Fruit fly (Drosophila melanogaster): ENCODE measurements around the gene Sap47.
"Not testable (repeated sequence)": the region's sequence is repeated elsewhere in the genome, so short reads cannot be mapped to it uniquely, and the experiment has no call there.

Sap47 gene

DNA sequence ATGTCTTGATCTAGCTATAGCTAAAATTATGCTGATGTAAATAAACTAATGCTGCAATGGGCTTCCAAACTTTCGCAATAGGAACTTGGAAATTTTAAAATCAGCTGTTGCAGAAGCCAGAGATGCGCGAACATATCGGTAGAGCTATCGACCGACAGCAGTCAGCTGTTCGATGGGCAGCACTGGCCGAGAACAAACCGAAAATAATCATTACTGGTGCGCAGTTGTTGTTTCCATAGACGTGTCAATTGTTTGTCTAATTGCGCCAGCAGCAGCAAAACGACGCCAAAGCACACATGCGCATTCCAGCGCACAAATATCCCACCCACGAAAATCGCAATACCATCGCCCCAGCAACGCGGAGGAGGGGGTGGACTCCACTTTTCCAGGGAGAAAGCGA, at the start of gene Sap47:
Gene Sap47, plus strand, starts transcription at position 149 of the 400 bp plus-strand sequence.
- TF ChIP-seq usp (GFP tag; optimal IDR thresholded peaks at IDR 0.05): no peak
- no peak for TF ChIP-seq Dll (optimal IDR thresholded peaks at IDR 0.05)
- no peak for TF ChIP-seq EcR (GFP tag; optimal IDR thresholded peaks at IDR 0.05)
- TF ChIP-seq CG8478 (optimal IDR thresholded peaks at IDR 0.05): no peak
- TF ChIP-seq psq (optimal IDR thresholded peaks at IDR 0.05): no peak
- no peak for TF ChIP-seq pan (optimal IDR thresholded peaks at IDR 0.05)

DNA sequence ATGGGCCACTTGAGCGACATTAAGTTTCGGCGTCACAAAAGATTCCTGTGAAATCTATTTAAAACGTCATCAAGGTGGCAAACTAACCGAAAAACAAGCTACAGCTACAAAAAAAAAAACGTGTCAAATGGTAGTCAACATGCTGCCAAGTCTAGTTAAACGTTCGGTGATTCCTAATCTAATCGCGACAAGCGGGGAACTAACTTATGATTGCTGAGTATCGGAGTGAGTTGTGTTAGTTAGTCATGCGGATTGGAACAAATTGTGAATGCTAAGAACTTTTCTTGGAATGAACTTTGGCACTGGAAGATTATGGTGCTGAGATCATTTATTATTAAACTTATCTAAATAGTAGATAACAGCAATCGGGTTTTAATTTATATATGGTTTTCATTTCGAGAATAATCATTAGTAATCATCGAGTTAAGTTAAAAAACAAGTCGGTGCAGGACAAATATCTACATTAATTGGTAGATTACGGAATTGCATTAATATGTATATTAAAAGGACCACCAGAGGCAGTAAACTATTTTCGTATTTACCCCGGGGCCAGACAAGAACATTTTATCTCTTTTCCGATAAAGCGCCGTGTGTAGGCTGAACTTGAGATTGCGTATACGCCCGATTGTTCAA, 43.6 kb upstream of the Sap47 start:
- no peak for TF ChIP-seq CG8478 (optimal IDR thresholded peaks at IDR 0.05)
- no peak for TF ChIP-seq pan (optimal IDR thresholded peaks at IDR 0.05)
- TF ChIP-seq EcR (GFP tag; optimal IDR thresholded peaks at IDR 0.05): no peak
- TF ChIP-seq Dll (optimal IDR thresholded peaks at IDR 0.05): no peak
- no peak for TF ChIP-seq usp (GFP tag; optimal IDR thresholded peaks at IDR 0.05)
- no peak for TF ChIP-seq psq (optimal IDR thresholded peaks at IDR 0.05)

DNA sequence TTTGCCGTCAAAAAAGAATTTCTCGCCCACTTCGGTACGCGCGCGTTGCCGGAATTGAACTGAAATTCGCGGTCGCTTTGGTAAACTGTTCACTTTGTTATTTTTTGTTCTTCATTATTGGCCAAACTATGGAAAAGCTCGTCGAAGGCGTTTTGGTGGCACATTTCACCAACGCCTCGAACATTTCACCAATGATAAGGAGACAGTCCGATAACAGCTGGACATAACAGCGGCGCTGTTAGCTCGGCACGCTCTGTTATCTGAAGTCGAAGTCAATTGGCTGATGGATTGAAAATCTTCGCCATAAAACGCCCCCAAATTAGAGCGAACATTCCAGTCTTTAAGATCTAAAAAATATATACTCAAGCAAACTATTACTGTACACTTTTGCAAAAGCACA, 38.9 kb upstream of the Sap47 start, which contains the start of gene CG14877:
Gene CG14877, minus strand, starts transcription at position 101 of the 400 bp plus-strand sequence.
- TF ChIP-seq usp (GFP tag; optimal IDR thresholded peaks at IDR 0.05) (no peak), EcR (GFP tag; optimal IDR thresholded peaks at IDR 0.05) (no peak), pan (optimal IDR thresholded peaks at IDR 0.05) (no peak), CG8478 (optimal IDR thresholded peaks at IDR 0.05) (no peak), Dll (optimal IDR thresholded peaks at IDR 0.05) (no peak), psq (optimal IDR thresholded peaks at IDR 0.05) (no peak)

DNA sequence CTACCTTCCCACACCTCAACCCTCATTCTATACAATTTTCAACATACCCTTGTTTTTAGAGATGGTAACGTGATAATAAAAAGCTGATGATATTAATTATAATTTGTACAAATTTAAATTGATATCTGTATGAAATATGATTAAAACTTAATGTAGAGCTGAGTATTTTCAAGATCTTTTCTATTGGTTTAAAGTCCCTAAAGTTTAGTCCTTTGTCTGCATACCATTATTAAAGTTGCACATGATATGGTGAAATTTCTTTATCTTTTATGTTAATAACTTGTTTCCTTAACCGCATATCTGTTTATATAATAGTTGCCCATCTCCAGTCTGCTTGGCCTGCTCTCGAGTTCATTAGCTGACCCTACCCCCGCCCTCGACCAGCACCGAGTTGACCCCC, 36.6 kb upstream of the Sap47 start:
- TF ChIP-seq CG8478 (optimal IDR thresholded peaks at IDR 0.05) (no peak), Dll (optimal IDR thresholded peaks at IDR 0.05) (no peak), pan (optimal IDR thresholded peaks at IDR 0.05) (no peak), usp (GFP tag; optimal IDR thresholded peaks at IDR 0.05) (no peak), psq (optimal IDR thresholded peaks at IDR 0.05) (no peak), EcR (GFP tag; optimal IDR thresholded peaks at IDR 0.05) (no peak)

DNA sequence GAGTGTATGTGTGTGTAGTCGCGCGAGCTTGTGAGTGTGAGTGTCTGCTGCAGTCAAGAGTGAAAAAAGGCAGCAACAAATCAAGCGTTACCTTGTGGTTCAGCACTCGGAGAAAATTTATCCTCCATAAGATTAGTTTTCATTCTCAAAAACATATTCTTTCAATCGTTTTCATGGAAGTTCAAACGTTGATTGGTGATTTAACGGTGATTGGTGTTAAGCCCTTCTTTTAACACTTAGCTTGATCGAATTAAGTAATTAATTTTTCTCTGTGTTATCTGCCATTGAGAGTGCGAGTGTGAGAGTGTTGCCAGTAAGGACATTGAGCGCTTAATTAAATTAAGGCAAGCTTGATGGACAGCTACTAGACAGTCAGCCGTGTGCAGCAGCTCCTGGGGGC, 35.2 kb upstream of the Sap47 start:
- TF ChIP-seq pan (optimal IDR thresholded peaks at IDR 0.05) (no peak), EcR (GFP tag; optimal IDR thresholded peaks at IDR 0.05) (no peak), CG8478 (optimal IDR thresholded peaks at IDR 0.05) (no peak), usp (GFP tag; optimal IDR thresholded peaks at IDR 0.05) (no peak), Dll (optimal IDR thresholded peaks at IDR 0.05) (no peak), psq (optimal IDR thresholded peaks at IDR 0.05) (no peak)

DNA sequence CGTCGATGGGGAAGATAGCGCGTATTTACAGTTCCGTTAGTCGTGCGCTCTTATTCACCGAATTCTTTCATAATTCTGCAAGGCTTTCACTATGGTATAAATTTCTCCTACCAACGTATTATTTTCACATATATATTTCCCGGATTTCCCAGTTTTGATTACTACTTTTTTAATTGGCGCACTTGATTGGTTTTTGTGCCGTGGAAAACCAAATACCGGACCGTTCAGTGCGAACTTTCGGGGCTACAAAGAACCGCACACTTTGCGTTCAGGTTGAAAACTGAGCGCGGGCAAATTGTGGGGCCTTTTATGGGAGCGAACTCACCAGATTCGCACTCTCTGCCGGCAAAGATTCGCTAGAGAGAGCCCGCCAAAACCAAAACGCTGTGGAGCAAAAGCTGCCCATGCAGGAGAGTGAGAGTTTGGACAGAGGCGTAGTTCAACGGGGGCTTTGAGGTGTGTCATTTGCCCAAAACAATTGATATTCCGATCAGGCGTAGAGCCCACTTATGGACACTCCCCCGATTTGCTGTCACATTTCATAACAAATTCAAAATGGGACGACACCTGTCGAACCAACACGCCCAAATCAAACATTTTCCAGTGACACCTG, 33.7 kb upstream of the Sap47 start:
- TF ChIP-seq Dll (optimal IDR thresholded peaks at IDR 0.05): peak; percentile 96

DNA sequence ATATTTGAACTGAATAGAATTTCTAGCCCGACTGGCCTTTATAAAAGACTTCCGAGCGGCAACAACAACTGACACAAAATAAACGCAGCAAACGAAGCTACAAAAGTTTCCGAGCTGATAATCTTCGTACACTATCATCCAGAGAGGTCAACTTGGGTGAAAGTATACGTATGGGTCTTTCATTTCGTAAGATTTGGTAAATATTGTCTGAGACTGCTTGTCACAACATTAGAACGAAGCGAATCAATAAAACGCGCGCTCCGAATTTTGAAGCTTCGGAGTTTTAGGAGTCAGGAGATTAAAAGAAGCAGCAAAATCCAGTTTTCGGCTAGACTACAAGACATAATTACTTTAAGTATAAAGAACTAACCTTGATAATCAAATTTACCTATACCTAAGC, 30.4 kb upstream of the Sap47 start, which contains the start of gene glob1:
Gene glob1, minus strand, starts transcription at position 101 of the 400 bp plus-strand sequence.
- TF ChIP-seq EcR (GFP tag; optimal IDR thresholded peaks at IDR 0.05); usp (GFP tag; optimal IDR thresholded peaks at IDR 0.05); Dll (optimal IDR thresholded peaks at IDR 0.05): not testable (repeated sequence)

DNA sequence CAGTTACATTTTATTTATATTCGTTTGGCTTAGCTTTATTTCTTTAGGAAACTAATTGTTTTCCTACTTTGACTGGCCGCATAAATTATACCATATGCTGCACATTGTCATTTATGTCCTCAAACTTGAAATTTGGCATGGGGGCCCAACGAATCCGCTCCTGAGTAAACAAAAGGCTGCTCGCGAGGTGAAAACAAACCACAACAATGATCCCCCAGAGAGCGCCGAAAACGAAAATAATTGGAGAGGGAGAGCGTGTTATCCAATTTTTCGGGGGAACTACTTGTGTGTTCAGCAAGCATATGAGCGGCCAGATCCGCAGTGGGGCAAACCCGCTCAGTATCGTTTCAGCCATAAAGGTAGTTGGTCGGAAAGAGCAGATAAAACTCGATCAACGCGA, 26.8 kb upstream of the Sap47 start, which contains the start of gene EndoU:
Gene EndoU, plus strand, starts transcription at position 301 of the 400 bp plus-strand sequence.
- TF ChIP-seq usp (GFP tag; optimal IDR thresholded peaks at IDR 0.05); pan (optimal IDR thresholded peaks at IDR 0.05); psq (optimal IDR thresholded peaks at IDR 0.05): not testable (repeated sequence)

DNA sequence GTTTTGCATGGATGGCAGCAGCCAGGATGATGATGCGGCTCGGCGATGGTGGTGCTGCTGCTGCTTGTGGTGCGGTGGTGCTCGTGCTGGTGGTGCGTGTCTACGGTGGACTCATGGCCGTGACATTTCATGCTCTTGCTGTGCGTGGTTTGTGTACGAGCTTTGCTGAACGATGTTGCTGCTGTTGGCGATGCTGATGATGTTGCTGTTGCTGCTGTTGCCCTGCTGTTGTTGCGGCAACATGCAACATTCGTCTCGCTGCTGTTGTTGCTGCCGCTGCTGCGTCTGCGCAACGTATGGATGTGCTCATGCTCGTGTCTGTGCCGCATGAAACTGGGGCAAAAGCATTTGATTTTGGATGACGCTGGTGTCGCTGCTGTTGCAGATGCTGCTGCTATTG, 21.7 kb upstream of the Sap47 start:
- TF ChIP-seq usp (GFP tag; optimal IDR thresholded peaks at IDR 0.05) (no peak), Dll (optimal IDR thresholded peaks at IDR 0.05) (no peak), EcR (GFP tag; optimal IDR thresholded peaks at IDR 0.05) (no peak), pan (optimal IDR thresholded peaks at IDR 0.05) (no peak), psq (optimal IDR thresholded peaks at IDR 0.05) (no peak), CG8478 (optimal IDR thresholded peaks at IDR 0.05) (no peak)

DNA sequence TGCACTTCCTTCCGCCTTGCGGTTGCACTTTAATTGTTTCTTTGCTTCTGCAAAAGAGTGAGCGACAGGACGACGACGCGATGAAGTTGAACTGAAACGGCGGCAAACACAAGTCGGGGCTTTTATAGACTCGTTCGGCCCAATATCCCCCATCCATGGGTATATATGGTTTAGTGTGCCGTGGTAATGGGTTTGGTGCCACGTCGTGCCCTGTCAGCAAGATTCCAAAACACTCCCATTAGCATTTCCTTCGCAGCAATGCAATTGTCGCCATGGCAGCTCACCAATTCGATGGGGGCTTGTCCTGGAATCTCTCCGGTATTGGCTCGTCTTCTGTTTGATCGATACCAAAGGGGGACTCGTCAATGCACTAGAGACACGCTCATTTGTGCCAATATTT, 17.0 kb upstream of the Sap47 start, which contains the start of gene CG45105:
Gene CG45105, minus strand, starts transcription at position 101 of the 400 bp plus-strand sequence.
- TF ChIP-seq EcR (GFP tag; optimal IDR thresholded peaks at IDR 0.05) (no peak), usp (GFP tag; optimal IDR thresholded peaks at IDR 0.05) (no peak), Dll (optimal IDR thresholded peaks at IDR 0.05) (no peak), pan (optimal IDR thresholded peaks at IDR 0.05) (no peak), psq (optimal IDR thresholded peaks at IDR 0.05) (no peak), CG8478 (optimal IDR thresholded peaks at IDR 0.05) (no peak)

DNA sequence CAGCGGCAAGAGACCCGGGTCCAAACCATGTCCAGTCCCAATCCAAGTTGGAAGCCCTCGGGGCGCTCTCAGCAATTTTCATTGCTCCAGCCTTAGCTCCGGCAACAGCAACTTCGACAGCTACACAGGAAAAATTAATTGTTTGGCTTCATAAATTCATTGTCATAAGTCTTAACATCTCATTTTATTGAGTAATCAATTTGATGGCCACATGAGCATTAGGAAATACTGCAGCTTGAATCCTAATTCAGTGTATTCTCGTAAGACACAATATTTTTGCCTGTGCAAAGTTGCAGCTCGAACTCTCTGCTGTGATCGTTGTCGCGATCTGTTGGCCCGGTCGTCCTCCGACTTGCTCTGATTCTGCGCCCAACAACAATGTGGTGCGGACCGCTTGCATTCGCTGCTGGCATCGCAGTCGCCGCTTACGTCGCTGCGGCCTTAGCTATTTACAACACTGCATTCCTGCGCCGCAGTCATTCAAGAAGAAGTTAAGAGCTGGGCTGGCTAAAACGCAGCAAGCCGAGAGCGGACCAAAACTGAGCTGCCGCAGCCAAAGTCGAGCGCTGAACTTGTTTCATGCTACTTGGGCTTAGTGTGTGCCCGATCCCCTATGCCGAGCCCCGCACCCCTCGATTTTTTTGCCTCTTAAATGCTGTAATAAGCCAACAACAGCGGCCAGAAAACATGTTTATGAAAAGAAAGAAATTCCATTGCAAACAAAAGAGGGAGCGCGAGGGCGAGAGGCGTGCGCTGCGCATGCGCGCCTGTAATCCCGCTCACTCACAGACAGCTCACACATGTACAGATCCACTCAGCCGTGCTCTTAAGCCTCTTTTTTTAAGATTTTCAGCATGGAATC, 15.3 kb upstream of the Sap47 start:
- peak; percentile 76 for TF ChIP-seq Dll (optimal IDR thresholded peaks at IDR 0.05)
- no peak for TF ChIP-seq pan (optimal IDR thresholded peaks at IDR 0.05)

DNA sequence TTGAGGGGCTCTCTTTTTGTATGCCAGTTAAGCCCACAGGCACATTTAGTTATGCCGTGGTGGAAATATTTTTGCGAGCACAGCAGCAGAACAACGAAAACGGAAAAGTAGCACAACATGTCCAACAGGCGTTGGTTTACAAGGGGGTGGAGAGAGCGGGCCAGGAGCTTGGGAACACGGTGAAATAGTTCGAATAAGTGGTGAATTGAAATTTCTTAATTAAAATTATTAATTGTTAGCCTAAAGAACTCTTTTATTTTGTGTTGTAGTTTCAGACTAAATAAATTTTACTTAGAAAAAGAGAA, 14.7 kb upstream of the Sap47 start:
- TF ChIP-seq Dll (optimal IDR thresholded peaks at IDR 0.05) (no peak), psq (optimal IDR thresholded peaks at IDR 0.05) (no peak), CG8478 (optimal IDR thresholded peaks at IDR 0.05) (no peak), EcR (GFP tag; optimal IDR thresholded peaks at IDR 0.05) (no peak), pan (optimal IDR thresholded peaks at IDR 0.05) (no peak), usp (GFP tag; optimal IDR thresholded peaks at IDR 0.05) (no peak)
